Fruit fly (Drosophila melanogaster): ENCODE data around the gene comm2.

The comm2 gene

dm6 chr3L:15728195-15728594 is 28.5 kb upstream of the comm2 start, which contains the start of gene comm (continued):
- no peak for TF ChIP-seq CG3407 (GFP tag; optimal IDR thresholded peaks at IDR 0.05)
- no peak; the same call in 2 of the 3 replicates for TF ChIP-seq gce (GFP tag; IDR thresholded peaks at IDR 0.05)
- TF ChIP-seq crc (GFP tag; optimal IDR thresholded peaks at IDR 0.05), result no peak
- peak; percentile 52; the same call in 1 of the 2 replicates for TF ChIP-seq Atf6 (GFP tag; IDR thresholded peaks at IDR 0.05)
- 0 out of 3 replicates have a peak, but pooled peaks have one; percentile 53 for TF ChIP-seq CG34422 (GFP tag; IDR thresholded peaks at IDR 0.05)
- peak; percentile 33 for TF ChIP-seq CG17568 (GFP tag; optimal IDR thresholded peaks at IDR 0.05)
- peak; percentile 24 for TF ChIP-seq NfI (GFP tag; optimal IDR thresholded peaks at IDR 0.05)
- TF ChIP-seq CG7987 (GFP tag; optimal IDR thresholded peaks at IDR 0.05), result peak; percentile 49
- TF ChIP-seq Chrac-16 (GFP tag; optimal IDR thresholded peaks at IDR 0.05), result no peak
- no peak for TF ChIP-seq CG14860 (GFP tag; IDR thresholded peaks at IDR 0.05; ENCODE audit: partially characterized antibody)
- no peak for TF ChIP-seq CHES-1-like (GFP tag; optimal IDR thresholded peaks at IDR 0.05)
- peak; percentile 31 for TF ChIP-seq bcd (GFP tag; optimal IDR thresholded peaks at IDR 0.05)
- peak; percentile 100 for TF ChIP-seq Jarid2 (GFP tag; optimal IDR thresholded peaks at IDR 0.05)
- peak; percentile 28 for TF ChIP-seq ftz-f1 (GFP tag; optimal IDR thresholded peaks at IDR 0.05)
- TF ChIP-seq CG14965 (GFP tag; optimal IDR thresholded peaks at IDR 0.05; ENCODE audit: borderline replicate concordance), result no peak
- TF ChIP-seq lilli (GFP tag; optimal IDR thresholded peaks at IDR 0.05), result peak; percentile 12
- 0 out of 2 replicates have a peak, but pooled peaks have one; percentile 41 for TF ChIP-seq onecut (GFP tag; IDR thresholded peaks at IDR 0.05)
- TF ChIP-seq chif (GFP tag; optimal IDR thresholded peaks at IDR 0.05), result no peak
- no peak for TF ChIP-seq org-1 (GFP tag; optimal IDR thresholded peaks at IDR 0.05)
- TF ChIP-seq bab2 (GFP tag; optimal IDR thresholded peaks at IDR 0.05), result no peak
- TF ChIP-seq CG17385 (GFP tag; optimal IDR thresholded peaks at IDR 0.05), result peak; percentile 48
- no peak for TF ChIP-seq luna (GFP tag; optimal IDR thresholded peaks at IDR 0.05)
- no peak for TF ChIP-seq gcm2 (GFP tag; optimal IDR thresholded peaks at IDR 0.05)
- TF ChIP-seq hb (GFP tag; IDR thresholded peaks at IDR 0.05; ENCODE audit: partially characterized antibody), result no peak
- TF ChIP-seq CG11695 (GFP tag; IDR thresholded peaks at IDR 0.05), result peak; percentile 40; the same call in 1 of the 3 replicates
- TF ChIP-seq Atf-2 (GFP tag; optimal IDR thresholded peaks at IDR 0.05), result no peak
- no peak for TF ChIP-seq CG31441 (GFP tag; IDR thresholded peaks at IDR 0.05)
- no peak for TF ChIP-seq Oli (tag; optimal IDR thresholded peaks at IDR 0.05)
- no peak for TF ChIP-seq wor (GFP tag; IDR thresholded peaks at IDR 0.05)
- TF ChIP-seq tio (GFP tag; optimal IDR thresholded peaks at IDR 0.05), result no peak
- peak; percentile 10 for TF ChIP-seq CG12391 (tag; optimal IDR thresholded peaks at IDR 0.05)
- TF ChIP-seq CG8944 (GFP tag; optimal IDR thresholded peaks at IDR 0.05), result no peak
- no peak for TF ChIP-seq CG16779 (GFP tag; IDR thresholded peaks at IDR 0.05)
- peak; percentile 72; the same call in 1 of the 3 replicates for TF ChIP-seq ci (GFP tag; IDR thresholded peaks at IDR 0.05)
- peak; percentile 17 for TF ChIP-seq CG7839 (tag; optimal IDR thresholded peaks at IDR 0.05)
- 0 out of 2 replicates have a peak, but pooled peaks have one; percentile 16 for TF ChIP-seq CG4360 (GFP tag; IDR thresholded peaks at IDR 0.05)
- TF ChIP-seq vnd (GFP tag; IDR thresholded peaks at IDR 0.05; ENCODE audit: partially characterized antibody), result no peak
- TF ChIP-seq CG15514 (GFP tag; optimal IDR thresholded peaks at IDR 0.05), result peak; percentile 43
- no peak for TF ChIP-seq CTCF (GFP tag; optimal IDR thresholded peaks at IDR 0.05)
- TF ChIP-seq wek (GFP tag; optimal IDR thresholded peaks at IDR 0.05), result peak; percentile 59
- no peak for TF ChIP-seq danr (GFP tag; IDR thresholded peaks at IDR 0.05)
- TF ChIP-seq Mad (GFP tag; optimal IDR thresholded peaks at IDR 0.05), result peak; percentile 4
- no peak for TF ChIP-seq CG9817 (tag; optimal IDR thresholded peaks at IDR 0.05)
- TF ChIP-seq Elba2 (GFP tag; optimal IDR thresholded peaks at IDR 0.05), result no peak
- TF ChIP-seq CG14667 (GFP tag; IDR thresholded peaks at IDR 0.05), result no peak
- TF ChIP-seq HHEX (GFP tag; optimal IDR thresholded peaks at IDR 0.05), result peak; percentile 37
- peak; percentile 92; the same call in 2 of the 4 replicates for TF ChIP-seq chinmo (GFP tag; IDR thresholded peaks at IDR 0.05; ENCODE audit: partially characterized antibody)
- no peak for TF ChIP-seq prd (optimal IDR thresholded peaks at IDR 0.05)
- no peak for TF ChIP-seq prd (GFP tag; IDR thresholded peaks at IDR 0.05)
- TF ChIP-seq Awh (GFP tag; IDR thresholded peaks at IDR 0.05), result peak; percentile 48; the same call in 1 of the 2 replicates
- TF ChIP-seq knrl (GFP tag; IDR thresholded peaks at IDR 0.05; ENCODE audit: partially characterized antibody), result no peak
